Fruit fly (Drosophila melanogaster) whole organism, embryonic: ENCODE measurements around the gene msd1.

Source experiments
- Atf6 ChIP-seq: fragments of 200-800 bp; sonication (Bioruptor generic); IDR thresholded peaks from 2 replicates; pipeline ENCODE4 v1.3.6; 2022; ENCODE audit warnings: missing biosample characterization, missing genetic modification characterization
- BEAF-32 ChIP-seq: fragments of 200-800 bp; sonication (Bioruptor generic); optimal IDR thresholded peaks from 3 replicates; lab custom pipeline; 2017; ENCODE audit warnings: missing biosample characterization, missing genetic modification characterization, mild to moderate bottlenecking, moderate library complexity, missing genetic modification reagents
- CG14441 ChIP-seq: fragments of 200-800 bp; sonication (Bioruptor generic); IDR thresholded peaks from 2 replicates; pipeline ENCODE4 v1.3.6; 2022; ENCODE audit warnings: missing biosample characterization, missing genetic modification characterization
- CG6689 ChIP-seq: fragments of 200-800 bp; sonication (Bioruptor generic); IDR thresholded peaks from 2 replicates; pipeline ENCODE4 v1.3.6; 2022; ENCODE audit warnings: missing biosample characterization, missing genetic modification characterization
- Dll ChIP-seq: fragments of 200-800 bp; sonication (Bioruptor generic); IDR thresholded peaks from 4 replicates; pipeline ENCODE4 v1.3.6; 2022; ENCODE audit warnings: missing biosample characterization, missing genetic modification characterization; ENCODE audit not compliant: partially characterized antibody
- shn ChIP-seq: fragments of 200-800 bp; sonication (Bioruptor generic); optimal IDR thresholded peaks from 3 replicates; lab custom pipeline; 2016; ENCODE audit warnings: missing biosample characterization, missing genetic modification characterization

DNA sequence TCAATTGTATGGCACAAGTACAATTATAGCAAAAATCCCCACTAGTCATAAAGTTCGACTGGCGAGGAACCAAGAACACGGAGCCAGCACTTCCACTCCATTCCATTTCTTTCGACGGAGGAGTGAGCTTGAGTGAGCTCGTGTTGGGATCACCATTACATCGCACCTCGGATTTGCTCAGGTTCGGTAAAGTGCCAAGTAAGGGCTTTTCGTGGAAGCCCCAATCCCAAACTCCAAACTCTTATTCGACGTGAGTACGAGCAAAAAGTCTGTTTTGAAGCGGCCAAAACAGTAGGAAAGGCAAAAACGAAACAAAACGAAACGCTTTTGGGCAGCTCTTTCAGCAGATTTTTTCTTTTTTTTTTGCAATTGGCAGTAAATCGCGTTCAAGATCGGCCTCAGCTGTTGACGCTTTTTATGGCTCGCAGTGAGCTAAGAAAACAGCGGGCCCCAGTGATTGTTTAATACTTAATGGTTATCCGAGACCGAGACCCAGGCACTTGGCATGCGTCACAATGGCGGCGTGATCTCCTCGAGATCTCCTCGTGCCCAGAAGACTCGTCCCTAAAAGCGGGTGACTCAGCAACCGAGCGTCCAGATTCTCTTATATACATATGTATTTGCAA lies 10.5 kb upstream of the msd1 start:
- TF ChIP-seq Atf6 (GFP tag; lab: Robert Waterston, UW) (no peak), CG6689 (no peak; the same call in 1 of the 2 replicates), BEAF-32 (GFP tag; lab: Kevin White, UChicago) (no peak), shn (GFP tag; lab: Kevin White, UChicago) (no peak), CG14441 (GFP tag; lab: Robert Waterston, UW) (no peak), Dll (GFP tag; lab: Robert Waterston, UW) (no peak)
